Worm (Caenorhabditis elegans): ENCODE results near the gene F07B10.7.

DNA sequence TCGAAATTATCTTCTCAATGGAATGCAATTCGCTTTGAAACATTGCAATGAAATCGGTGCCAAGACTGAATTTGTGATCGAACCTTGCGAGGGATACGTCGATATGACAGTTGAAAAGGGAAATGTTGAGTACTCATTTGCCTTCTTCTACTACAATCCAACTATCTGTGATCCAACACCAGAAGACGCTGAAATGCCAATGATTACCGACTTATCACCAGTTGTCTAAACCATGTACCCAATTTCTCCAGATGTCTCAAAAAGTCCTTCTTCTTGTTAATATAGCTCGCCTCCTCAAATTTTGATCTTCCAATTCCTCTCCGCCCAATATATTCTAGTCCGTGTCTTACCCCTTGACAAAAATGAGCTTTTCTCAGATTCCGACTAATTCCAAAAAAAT, 44.4 kb downstream of the F07B10.7 start:
- TF ChIP-seq dao-5 (tag; optimal IDR thresholded peaks at IDR 0.05) (no peak), him-1 (tag; optimal IDR thresholded peaks at IDR 0.05) (no peak), W03F9.2 (tag; optimal IDR thresholded peaks at IDR 0.05) (no peak)

Measured in whole organism, L4/young adult.